Worm (Caenorhabditis elegans): ENCODE measurements around the gene M03D4.3.

DNA sequence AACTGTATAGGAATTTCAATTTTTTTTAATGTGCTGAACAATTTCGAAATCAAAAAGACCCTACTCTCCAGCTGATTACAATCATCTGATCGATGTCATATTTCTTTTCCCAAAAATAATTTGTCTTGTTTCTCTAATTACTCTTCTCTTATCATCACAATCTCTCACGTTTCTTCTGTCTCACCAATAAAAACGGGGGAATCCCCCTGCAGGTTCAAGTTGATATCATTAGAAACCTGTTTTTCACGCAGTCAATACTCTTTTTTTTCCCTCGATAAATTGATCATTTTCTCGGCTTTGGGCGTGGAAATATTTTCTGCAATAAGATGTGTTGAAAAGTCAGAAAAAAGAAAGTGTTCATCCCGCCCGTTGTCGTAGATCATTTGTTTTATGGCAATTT, 12.4 kb downstream of the M03D4.3 start:
- TF ChIP-seq fkh-10 (GFP tag; optimal IDR thresholded peaks at IDR 0.05): no peak
- TF ChIP-seq nhr-10 (tag; optimal IDR thresholded peaks at IDR 0.05): peak; percentile 47

Data from whole organism, L4 larva.